Worm (Caenorhabditis elegans) whole organism, L4/young adult: Measurements from ENCODE around the gene F02D10.6.

Experiments used
- W03F9.2 ChIP-seq: fragments of 150-350 bp; optimal IDR thresholded peaks from 2 replicates; lab custom pipeline; 2014; ENCODE audit warnings: missing biosample characterization, missing genetic modification characterization
- dao-5 ChIP-seq: sonication (generic microtip); optimal IDR thresholded peaks from 2 replicates; lab custom pipeline; 2016; ENCODE audit warnings: missing genotype, missing genetic modification characterization, moderate library complexity, missing compliant biosample characterization

DNA sequence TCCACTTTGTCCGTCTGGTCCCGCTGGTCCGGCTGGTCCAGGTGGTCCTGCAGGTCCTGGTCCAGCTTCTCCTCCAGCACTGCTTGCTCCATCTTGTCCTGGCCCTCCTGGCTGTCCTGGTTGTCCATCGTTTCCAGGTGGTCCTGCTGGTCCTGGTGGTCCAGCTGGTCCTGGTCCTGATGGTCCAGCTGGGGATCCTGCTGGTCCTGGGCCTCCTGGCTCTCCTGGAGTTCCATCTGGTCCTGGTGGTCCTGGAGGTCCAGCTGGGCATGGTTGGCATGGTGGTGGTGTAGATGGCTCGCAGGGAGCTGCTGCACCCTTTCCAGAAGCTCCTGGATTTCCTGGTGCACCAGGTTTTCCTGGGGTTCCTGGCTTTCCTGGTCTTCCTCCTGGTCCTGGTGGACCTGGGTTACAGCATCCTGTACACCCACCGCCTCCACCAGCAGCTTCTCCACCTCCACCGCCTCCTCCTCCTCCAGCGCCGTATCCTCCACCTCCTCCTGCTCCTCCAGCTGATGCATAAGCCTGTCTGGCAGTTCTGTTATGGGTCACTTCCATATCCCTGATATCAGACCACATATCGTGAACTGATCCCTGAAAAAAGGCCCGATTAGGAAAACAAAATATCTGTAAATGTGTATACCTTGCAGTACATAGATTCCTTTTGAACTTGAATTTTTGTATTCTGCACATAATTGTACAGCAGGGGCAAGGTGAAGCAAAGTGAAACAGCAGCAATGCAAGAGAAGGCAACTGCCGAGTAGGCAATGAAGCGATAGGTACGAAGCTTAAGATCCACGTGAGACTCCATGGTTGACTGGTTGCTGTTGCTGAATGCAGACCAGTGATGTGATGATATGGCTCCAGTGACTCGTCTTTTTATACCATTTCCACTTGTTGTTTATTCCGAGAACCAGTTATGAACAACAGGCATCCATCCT lies 15.7 kb upstream of the F02D10.6 start, which contains the start of gene col-183:
- no peak for TF ChIP-seq W03F9.2
- no peak for TF ChIP-seq dao-5 (tag; lab: Kevin White, UChicago)
